Worm (Caenorhabditis elegans) whole organism, young adult: Measurements from ENCODE around the gene srx-68.

Source experiments
- B0019.2 ChIP-seq: fragments of 200-800 bp; sonication (Bioruptor generic); conservative IDR thresholded peaks from 2 replicates; pipeline ENCODE4 v1.3.6; 2022; ENCODE audit warnings: missing genetic modification reagents, missing genetic modification characterization, missing compliant biosample characterization
- F23B12.7 ChIP-seq: sonication (generic microtip); optimal IDR thresholded peaks from 2 replicates; lab custom pipeline; 2017; ENCODE audit warnings: missing genetic modification characterization, mild to moderate bottlenecking, missing compliant biosample characterization, antibody characterized with exemption, moderate library complexity; ENCODE audit not compliant: insufficient read depth
- ama-1 ChIP-seq, 3 experiments: fragments of 150-350 bp in 1 of 3; sonication (generic microtip) in 2 of 3; optimal IDR thresholded peaks; 2 replicates each; lab custom pipeline; 2014 to 2018; ENCODE audit warnings: missing biosample characterization in 2 of 3, missing genetic modification characterization in 2 of 3, missing genetic modification reagents in 2 of 3
- aptf-2 ChIP-seq: fragments of 200-800 bp; sonication (Bioruptor generic); conservative IDR thresholded peaks from 2 replicates; pipeline ENCODE4 v1.3.6; 2022; ENCODE audit warnings: missing genetic modification reagents, missing genetic modification characterization, missing compliant biosample characterization
- athp-1 ChIP-seq: sonication (generic microtip); optimal IDR thresholded peaks from 2 replicates; lab custom pipeline; 2017; ENCODE audit warnings: mild to moderate bottlenecking, missing genetic modification characterization, missing compliant biosample characterization
- ceh-91 ChIP-seq: fragments of 200-800 bp; sonication (Bioruptor generic); IDR thresholded peaks from 2 replicates; pipeline ENCODE4 v1.3.6; 2022; ENCODE audit warnings: missing genetic modification reagents, missing genetic modification characterization, missing compliant biosample characterization
- dpl-1 ChIP-seq: fragments of 150-350 bp; optimal IDR thresholded peaks from 2 replicates; lab custom pipeline; 2014; ENCODE audit warnings: missing biosample characterization, missing genetic modification reagents, missing genetic modification characterization
- efl-1 ChIP-seq: fragments of 150-350 bp; optimal IDR thresholded peaks from 2 replicates; lab custom pipeline; 2014; ENCODE audit warnings: missing biosample characterization, missing genetic modification reagents, missing genetic modification characterization
- him-1 ChIP-seq: sonication (generic microtip); optimal IDR thresholded peaks from 2 replicates; lab custom pipeline; 2016; ENCODE audit warnings: missing genotype, missing genetic modification reagents, missing genetic modification characterization, missing compliant biosample characterization
- nhr-90 ChIP-seq: sonication (generic microtip); optimal IDR thresholded peaks from 2 replicates; lab custom pipeline; 2016; ENCODE audit warnings: missing genotype, mild to moderate bottlenecking, missing genetic modification characterization, missing compliant biosample characterization
- rec-8 ChIP-seq, 2 experiments: sonication (generic microtip); optimal IDR thresholded peaks; 2 replicates each; lab custom pipeline; 2016; ENCODE audit warnings: mild to moderate bottlenecking in 2 of 2, missing genetic modification characterization in 2 of 2, missing genetic modification reagents in 2 of 2, missing genotype in 2 of 2, missing biosample characterization in 1 of 2, missing compliant biosample characterization in 1 of 2, moderate library complexity in 1 of 2
- sea-2 ChIP-seq: fragments of 200-800 bp; sonication (Bioruptor generic); IDR thresholded peaks from 2 replicates; pipeline ENCODE4 v1.3.6; 2022; ENCODE audit warnings: missing genetic modification characterization, missing compliant biosample characterization
- snpc-3.4 ChIP-seq: sonication (generic microtip); optimal IDR thresholded peaks from 2 replicates; lab custom pipeline; 2017; ENCODE audit warnings: missing genetic modification characterization, mild to moderate bottlenecking, missing compliant biosample characterization, antibody characterized with exemption, moderate library complexity, missing genotype, missing genetic modification reagents
- snpc-4 ChIP-seq, 5 experiments: fragments of 150-350 bp in 1 of 5; sonication (generic microtip) in 4 of 5; optimal IDR thresholded peaks; 2 replicates each; lab custom pipeline; 2014 to 2018; ENCODE audit warnings: missing genetic modification characterization in 5 of 5, missing biosample characterization in 3 of 5, antibody characterized with exemption in 2 of 5, mild to moderate bottlenecking in 2 of 5, missing compliant biosample characterization in 2 of 5, missing genotype in 2 of 5, moderate library complexity in 2 of 5, missing genetic modification reagents in 1 of 5

- TF ChIP-seq athp-1 (tag; lab: Kevin White, UChicago) (no peak), snpc-4 (GFP tag; optimal IDR thresholded peaks at IDR 0.05; lab: Kevin White, UChicago) (no peak), snpc-4 (tag; optimal IDR thresholded peaks at IDR 0.05; lab: Kevin White, UChicago) (peak in 2 of 4 experiments; percentile 74 to 84), F23B12.7 (tag; lab: Kevin White, UChicago) (no peak), B0019.2 (GFP tag; lab: Robert Waterston, UW) (no peak), sea-2 (GFP tag; lab: Robert Waterston, UW) (no peak), ceh-91 (no peak), him-1 (tag; lab: Kevin White, UChicago) (no peak), efl-1 (GFP tag; lab: Kevin White, UChicago) (no peak), aptf-2 (GFP tag; lab: Robert Waterston, UW) (no peak), dpl-1 (no peak), snpc-3.4 (tag; lab: Kevin White, UChicago) (no peak), rec-8 (tag; optimal IDR thresholded peaks at IDR 0.05; lab: Kevin White, UChicago) (no peak), ama-1 (optimal IDR thresholded peaks at IDR 0.05; lab: Kevin White, UChicago) (no peak), ama-1 (GFP tag; optimal IDR thresholded peaks at IDR 0.05; lab: Kevin White, UChicago) (no peak), nhr-90 (no peak)
These were observed 14.9 kb downstream of the srx-68 start for ce11 chrV:3927522-3927921.
